Worm (Caenorhabditis elegans): ENCODE measurements around the gene phyh-1.

- no peak for TF ChIP-seq ama-1 (optimal IDR thresholded peaks at IDR 0.05)
- TF ChIP-seq tbx-11 (GFP tag; IDR thresholded peaks at IDR 0.05): no peak
- no peak for TF ChIP-seq scrt-1 (GFP tag; IDR thresholded peaks at IDR 0.05)
- no peak for TF ChIP-seq ceh-13 (GFP tag; optimal IDR thresholded peaks at IDR 0.05)
- TF ChIP-seq tbx-37 (GFP tag; conservative IDR thresholded peaks at IDR 0.05): no peak
- no peak for TF ChIP-seq flt-1 (GFP tag; IDR thresholded peaks at IDR 0.05)
- TF ChIP-seq ets-7 (tag; optimal IDR thresholded peaks at IDR 0.05): no peak
Observed at ce11 chrIV:17268628-17269027, 9.4 kb upstream of the phyh-1 start.
